Fruit fly (Drosophila melanogaster) whole organism, embryonic: ENCODE results near the gene Plap.

Experiments used
- ATbp ChIP-seq: fragments of 200-800 bp; sonication (Bioruptor generic); optimal IDR thresholded peaks from 2 replicates; lab custom pipeline; 2017; ENCODE audit warnings: missing biosample characterization, mild to moderate bottlenecking, missing genetic modification characterization, missing genetic modification reagents
- CG11456 ChIP-seq: fragments of 200-800 bp; sonication (Bioruptor generic); IDR thresholded peaks from 3 replicates; pipeline ENCODE4 v1.3.6; 2022; ENCODE audit warnings: missing biosample characterization, missing genetic modification characterization
- CG13296 ChIP-seq: fragments of 200-800 bp; sonication (Bioruptor generic); optimal IDR thresholded peaks from 3 replicates; lab custom pipeline; 2018; ENCODE audit warnings: missing biosample characterization, mild to moderate bottlenecking, missing genetic modification characterization
- CG14441 ChIP-seq: fragments of 200-800 bp; sonication (Bioruptor generic); IDR thresholded peaks from 2 replicates; pipeline ENCODE4 v1.3.6; 2022; ENCODE audit warnings: missing biosample characterization, missing genetic modification characterization
- CG15479 ChIP-seq: fragments of 200-800 bp; sonication (Bioruptor generic); optimal IDR thresholded peaks from 3 replicates; lab custom pipeline; 2019; ENCODE audit warnings: missing biosample characterization, mild to moderate bottlenecking, missing genetic modification characterization, moderate library complexity
- CG1603 ChIP-seq: fragments of 200-800 bp; sonication (Bioruptor generic); optimal IDR thresholded peaks from 2 replicates; lab custom pipeline; 2019; ENCODE audit warnings: missing biosample characterization, mild to moderate bottlenecking, missing genetic modification characterization, moderate library complexity
- CG16813 ChIP-seq: fragments of 200-800 bp; sonication (Bioruptor generic); IDR thresholded peaks from 3 replicates; pipeline ENCODE4 v1.3.6; 2022; ENCODE audit warnings: missing biosample characterization, missing genetic modification characterization; ENCODE audit not compliant: partially characterized antibody
- CG2889 ChIP-seq: fragments of 200-800 bp; sonication (Bioruptor generic); IDR thresholded peaks from 3 replicates; pipeline ENCODE4 v1.3.6; 2022; ENCODE audit warnings: missing biosample characterization, missing genetic modification characterization
- CG30020 ChIP-seq: fragments of 200-800 bp; optimal IDR thresholded peaks from 2 replicates; lab custom pipeline; 2019; ENCODE audit warnings: missing biosample characterization, mild to moderate bottlenecking, missing genetic modification characterization, moderate library complexity
- CG31441 ChIP-seq: fragments of 200-800 bp; sonication (Bioruptor generic); IDR thresholded peaks from 2 replicates; pipeline ENCODE4 v1.3.6; 2022; ENCODE audit warnings: missing biosample characterization, missing genetic modification characterization
- CG4820 ChIP-seq: fragments of 200-800 bp; sonication (Bioruptor generic); optimal IDR thresholded peaks from 3 replicates; lab custom pipeline; 2016; ENCODE audit warnings: missing biosample characterization, missing genetic modification characterization
- CG6272 ChIP-seq: fragments of 200-800 bp; sonication (Bioruptor generic); IDR thresholded peaks from 2 replicates; pipeline ENCODE4 v1.3.6; 2022; ENCODE audit warnings: missing biosample characterization, missing genetic modification characterization
- CG7928 ChIP-seq: fragments of 200-800 bp; sonication (Bioruptor generic); optimal IDR thresholded peaks from 2 replicates; lab custom pipeline; 2017; ENCODE audit warnings: missing biosample characterization, mild to moderate bottlenecking, missing genetic modification characterization
- CG9817 ChIP-seq: fragments of 200-800 bp; sonication (Bioruptor generic); optimal IDR thresholded peaks from 2 replicates; lab custom pipeline; 2018; ENCODE audit warnings: missing biosample characterization, mild to moderate bottlenecking, missing genetic modification characterization, moderate library complexity
- CG9876 ChIP-seq: fragments of 200-800 bp; sonication (Bioruptor generic); optimal IDR thresholded peaks from 2 replicates; lab custom pipeline; 2016; ENCODE audit warnings: missing biosample characterization, missing genetic modification characterization
- CG9932 ChIP-seq: fragments of 200-800 bp; sonication (Bioruptor generic); IDR thresholded peaks from 2 replicates; pipeline ENCODE4 v1.3.6; 2022; ENCODE audit warnings: missing biosample characterization, missing genetic modification characterization
- Doc3 ChIP-seq: fragments of 200-800 bp; sonication (Bioruptor generic); IDR thresholded peaks from 3 replicates; pipeline ENCODE4 v1.3.6; 2022; ENCODE audit warnings: missing biosample characterization, missing genetic modification characterization; ENCODE audit not compliant: partially characterized antibody
- Drgx ChIP-seq: fragments of 200-800 bp; sonication (Bioruptor generic); IDR thresholded peaks from 2 replicates; pipeline ENCODE4 v1.3.6; 2022; ENCODE audit warnings: missing biosample characterization, missing genetic modification characterization
- GATAe ChIP-seq: fragments of 200-800 bp; sonication (Bioruptor generic); conservative IDR thresholded peaks from 2 replicates; pipeline ENCODE4 v1.3.6; 2022; ENCODE audit warnings: missing biosample characterization, missing genetic modification characterization
- Hand ChIP-seq: fragments of 200-800 bp; sonication (Bioruptor generic); optimal IDR thresholded peaks from 2 replicates; lab custom pipeline; 2017; ENCODE audit warnings: mild to moderate bottlenecking, missing biosample characterization, missing genetic modification reagents, missing genetic modification characterization
- Hey ChIP-seq: fragments of 200-800 bp; sonication (Bioruptor generic); optimal IDR thresholded peaks from 3 replicates; lab custom pipeline; 2018; ENCODE audit warnings: missing biosample characterization, mild to moderate bottlenecking, missing genetic modification characterization
- Med ChIP-seq: fragments of 200-800 bp; sonication (Bioruptor generic); peaks from one replicate; lab custom pipeline; 2016; ENCODE audit warnings: missing biosample characterization, missing genetic modification characterization, mild to moderate bottlenecking, inconsistent platforms, moderate library complexity
- Mes4 ChIP-seq: fragments of 200-800 bp; sonication (Bioruptor generic); optimal IDR thresholded peaks from 2 replicates; lab custom pipeline; 2016; ENCODE audit warnings: missing biosample characterization, missing genetic modification characterization
- Nf-YB ChIP-seq: fragments of 200-800 bp; sonication (Bioruptor generic); optimal IDR thresholded peaks from 3 replicates; lab custom pipeline; 2019; ENCODE audit warnings: missing biosample characterization, mild to moderate bottlenecking, missing genetic modification characterization, moderate library complexity
- PHDP ChIP-seq: fragments of 200-800 bp; sonication (Bioruptor generic); optimal IDR thresholded peaks from 3 replicates; lab custom pipeline; 2018; ENCODE audit warnings: missing biosample characterization, mild to moderate bottlenecking, missing genetic modification characterization, moderate library complexity
- Xrp1 ChIP-seq: fragments of 200-800 bp; sonication (Bioruptor generic); IDR thresholded peaks from 2 replicates; pipeline ENCODE4 v1.3.6; 2022; ENCODE audit warnings: missing biosample characterization, missing genetic modification characterization
- ara ChIP-seq: fragments of 200-800 bp; sonication (Bioruptor generic); IDR thresholded peaks from 2 replicates; pipeline ENCODE4 v1.3.6; 2022; ENCODE audit warnings: missing biosample characterization, missing genetic modification characterization
- bigmax ChIP-seq: fragments of 200-800 bp; sonication (Bioruptor generic); optimal IDR thresholded peaks from 2 replicates; lab custom pipeline; 2018; ENCODE audit warnings: missing biosample characterization, mild to moderate bottlenecking, missing genetic modification characterization
- crol ChIP-seq: fragments of 200-800 bp; sonication (Bioruptor generic); IDR thresholded peaks from 2 replicates; pipeline ENCODE4 v1.3.6; 2022; ENCODE audit warnings: missing biosample characterization, missing genetic modification characterization
- cwo ChIP-seq: fragments of 200-800 bp; sonication (Bioruptor generic); optimal IDR thresholded peaks from 3 replicates; lab custom pipeline; 2017; ENCODE audit warnings: missing biosample characterization, missing genetic modification characterization, mild to moderate bottlenecking, moderate library complexity, missing genetic modification reagents
- eve ChIP-seq, 2 experiments: fragments of >200 bp; optimal IDR thresholded peaks; 2 replicates each; lab custom pipeline; 2017; ENCODE audit warnings: missing biosample characterization in 2 of 2, missing genetic modification characterization in 2 of 2
- exex ChIP-seq: fragments of 200-800 bp; sonication (Bioruptor generic); optimal IDR thresholded peaks from 4 replicates; lab custom pipeline; 2018; ENCODE audit warnings: missing biosample characterization, mild to moderate bottlenecking, missing genetic modification characterization, moderate library complexity
- fd3F ChIP-seq: fragments of 200-800 bp; sonication (Bioruptor generic); optimal IDR thresholded peaks from 2 replicates; lab custom pipeline; 2018; ENCODE audit warnings: missing biosample characterization, mild to moderate bottlenecking, missing genetic modification characterization, moderate library complexity
- gce ChIP-seq: fragments of 200-800 bp; sonication (Bioruptor generic); IDR thresholded peaks from 3 replicates; pipeline ENCODE4 v1.3.6; 2022; ENCODE audit warnings: missing biosample characterization, missing genetic modification characterization
- grn ChIP-seq: fragments of 200-800 bp; sonication (Bioruptor generic); optimal IDR thresholded peaks from 3 replicates; lab custom pipeline; 2017; ENCODE audit warnings: missing biosample characterization, missing genetic modification characterization
- mirr ChIP-seq: fragments of 200-800 bp; sonication (Bioruptor generic); optimal IDR thresholded peaks from 3 replicates; lab custom pipeline; 2018; ENCODE audit warnings: missing biosample characterization, mild to moderate bottlenecking, missing genetic modification characterization
- nom ChIP-seq: fragments of 200-800 bp; sonication (Bioruptor generic); optimal IDR thresholded peaks from 2 replicates; lab custom pipeline; 2017; ENCODE audit warnings: missing biosample characterization, missing genetic modification characterization, mild to moderate bottlenecking, moderate library complexity, missing genetic modification reagents
- odd ChIP-seq: fragments of 200-800 bp; sonication (Bioruptor generic); optimal IDR thresholded peaks from 2 replicates; lab custom pipeline; 2017; ENCODE audit warnings: missing biosample characterization, mild to moderate bottlenecking, missing genetic modification characterization
- rib ChIP-seq: fragments of 200-800 bp; sonication (Bioruptor generic); IDR thresholded peaks from 2 replicates; pipeline ENCODE4 v1.3.6; 2022; ENCODE audit warnings: missing biosample characterization, missing genetic modification characterization
- sc ChIP-seq, 3 experiments: fragments of >200 bp in 2 of 3; fragments of 200-800 bp in 1 of 3; sonication (Bioruptor generic) in 1 of 3; optimal IDR thresholded peaks; 2 replicates in 2 of 3; 3 replicates in 1 of 3; lab custom pipeline; 2017; ENCODE audit warnings: mild to moderate bottlenecking in 1 of 3, missing biosample characterization in 1 of 3, missing genetic modification characterization in 1 of 3, missing genetic modification reagents in 1 of 3
- sd ChIP-seq: fragments of 200-800 bp; sonication (Bioruptor generic); optimal IDR thresholded peaks from 3 replicates; lab custom pipeline; 2018; ENCODE audit warnings: missing biosample characterization, mild to moderate bottlenecking, missing genetic modification characterization, moderate library complexity
- sr ChIP-seq: fragments of 200-800 bp; sonication (Bioruptor generic); IDR thresholded peaks from 3 replicates; pipeline ENCODE4 v1.3.6; 2022; ENCODE audit warnings: missing biosample characterization, missing genetic modification characterization
- sug ChIP-seq: fragments of 200-800 bp; optimal IDR thresholded peaks from 2 replicates; lab custom pipeline; 2019; ENCODE audit warnings: missing biosample characterization, mild to moderate bottlenecking, missing genetic modification characterization, moderate library complexity
- tll ChIP-seq, 2 experiments: fragments of 200-800 bp in 1 of 2; fragments of >200 bp in 1 of 2; sonication (Bioruptor generic) in 1 of 2; optimal IDR thresholded peaks; 2 replicates each; lab custom pipeline; 2017 to 2019; ENCODE audit warnings: missing biosample characterization in 2 of 2, missing genetic modification characterization in 2 of 2, mild to moderate bottlenecking in 1 of 2, moderate library complexity in 1 of 2
- tup ChIP-seq: fragments of 200-800 bp; sonication (Bioruptor generic); optimal IDR thresholded peaks from 2 replicates; lab custom pipeline; 2016; ENCODE audit warnings: missing biosample characterization, mild to moderate bottlenecking, missing genetic modification characterization, moderate library complexity

Plap gene

dm6 chr2L:1121942-1122710 is 48.0 kb downstream of the Plap start (continued):
- no peak for TF ChIP-seq tup (GFP tag; lab: Kevin White, UChicago)
- no peak for TF ChIP-seq CG9876 (GFP tag; lab: Kevin White, UChicago)
- peak; percentile 42 for TF ChIP-seq ATbp (GFP tag; lab: Kevin White, UChicago)
- TF ChIP-seq PHDP (tag; lab: Kevin White, UChicago) = no peak
- TF ChIP-seq fd3F (GFP tag; lab: Kevin White, UChicago) = no peak
- no peak for TF ChIP-seq gce (GFP tag; lab: Robert Waterston, UW)
- peak; percentile 29 for TF ChIP-seq CG1603 (tag; lab: Kevin White, UChicago)
- TF ChIP-seq, all 482 proteins: peak for 39

- TF ChIP-seq mirr = peak; percentile 11
- TF ChIP-seq Hand (GFP tag; lab: Kevin White, UChicago) = no peak
- TF ChIP-seq Nf-YB (GFP tag; lab: Kevin White, UChicago) = no peak
- no peak for TF ChIP-seq sr (GFP tag; lab: Robert Waterston, UW)
- TF ChIP-seq sc (optimal IDR thresholded peaks at IDR 0.05; lab: Kevin White, UChicago) = no peak
- no peak for TF ChIP-seq sc (GFP tag; optimal IDR thresholded peaks at IDR 0.05; lab: Kevin White, UChicago)
- no peak for TF ChIP-seq CG4820 (GFP tag; lab: Kevin White, UChicago)
- TF ChIP-seq odd (GFP tag; lab: Kevin White, UChicago) = no peak
- TF ChIP-seq CG7928 (GFP tag; lab: Kevin White, UChicago) = no peak
- no peak for TF ChIP-seq CG2889 (GFP tag; lab: Robert Waterston, UW)
- no peak for TF ChIP-seq CG16813
- TF ChIP-seq exex = peak; percentile 51
- no peak for TF ChIP-seq CG9932 (GFP tag; lab: Robert Waterston, UW)
- TF ChIP-seq Med (GFP tag; lab: Kevin White, UChicago) = peak; percentile 59
- peak; percentile 9 for TF ChIP-seq sd (tag; lab: Kevin White, UChicago)
- TF ChIP-seq CG31441 (GFP tag; lab: Robert Waterston, UW) = no peak
- TF ChIP-seq Mes4 (GFP tag; lab: Kevin White, UChicago) = no peak
- TF ChIP-seq eve (GFP tag; optimal IDR thresholded peaks at IDR 0.05; lab: Kevin White, UChicago) = no peak
- peak; percentile 42 for TF ChIP-seq grn (GFP tag; lab: Kevin White, UChicago)
- no peak for TF ChIP-seq Doc3 (GFP tag; lab: Robert Waterston, UW)
- no peak for TF ChIP-seq CG13296 (GFP tag; lab: Kevin White, UChicago)
- TF ChIP-seq CG14441 = no peak
- TF ChIP-seq ara (GFP tag; lab: Robert Waterston, UW) = no peak
- no peak for TF ChIP-seq CG30020 (tag; lab: Kevin White, UChicago)
- peak; percentile 32 for TF ChIP-seq cwo (GFP tag; lab: Kevin White, UChicago)
- peak; percentile 95 for TF ChIP-seq GATAe (GFP tag; lab: Robert Waterston, UW)
- TF ChIP-seq Xrp1 (GFP tag; lab: Robert Waterston, UW) = no peak
- TF ChIP-seq Hey (tag; lab: Kevin White, UChicago) = peak; percentile 60
- no peak for TF ChIP-seq CG9817 (tag; lab: Kevin White, UChicago)
- no peak for TF ChIP-seq nom (GFP tag; lab: Kevin White, UChicago)
- TF ChIP-seq crol (GFP tag; lab: Robert Waterston, UW) = peak; percentile 23; the same call in 1 of the 2 replicates
- no peak for TF ChIP-seq tll (GFP tag; optimal IDR thresholded peaks at IDR 0.05; lab: Kevin White, UChicago)
- no peak for TF ChIP-seq CG6272 (GFP tag; lab: Robert Waterston, UW)
- TF ChIP-seq sug (tag; lab: Kevin White, UChicago) = peak; percentile 11
- no peak for TF ChIP-seq bigmax
- TF ChIP-seq CG11456 (GFP tag; lab: Robert Waterston, UW) = no peak
- TF ChIP-seq Drgx (GFP tag; lab: Robert Waterston, UW) = 0 out of 2 replicates have a peak, but pooled peaks have one; percentile 21
- TF ChIP-seq rib (GFP tag; lab: Robert Waterston, UW) = 0 out of 2 replicates have a peak, but pooled peaks have one; percentile 9
- TF ChIP-seq CG15479 (GFP tag; lab: Kevin White, UChicago) = peak; percentile 15
Observed at dm6 chr2L:1120206-1120902, 49.8 kb downstream of the Plap start.
